Fruit fly (Drosophila melanogaster) Kc167 (cell line): Measurements from ENCODE around the gene Cpr67Fa1.

ENCODE experiments used
- Myc ChIP-seq: fragments of >200 bp; optimal IDR thresholded peaks from 2 replicates; lab custom pipeline; 2017; ENCODE audit warnings: missing external identifiers
- Sin3A ChIP-seq: fragments of >200 bp; optimal IDR thresholded peaks from 2 replicates; lab custom pipeline; 2018; ENCODE audit warnings: missing external identifiers
- h ChIP-seq: fragments of >200 bp; optimal IDR thresholded peaks from 3 replicates; lab custom pipeline; 2018; ENCODE audit warnings: missing external identifiers
- insv ChIP-seq: fragments of >200 bp; optimal IDR thresholded peaks from 3 replicates; lab custom pipeline; 2018; ENCODE audit warnings: missing external identifiers
- psq ChIP-seq: fragments of >200 bp; optimal IDR thresholded peaks from 2 replicates; lab custom pipeline; 2017; ENCODE audit warnings: missing external identifiers
- ttk ChIP-seq: sonication (Bioruptor generic); optimal IDR thresholded peaks from 2 replicates; lab custom pipeline; 2017; ENCODE audit warnings: missing external identifiers

Gene Cpr67Fa1

DNA sequence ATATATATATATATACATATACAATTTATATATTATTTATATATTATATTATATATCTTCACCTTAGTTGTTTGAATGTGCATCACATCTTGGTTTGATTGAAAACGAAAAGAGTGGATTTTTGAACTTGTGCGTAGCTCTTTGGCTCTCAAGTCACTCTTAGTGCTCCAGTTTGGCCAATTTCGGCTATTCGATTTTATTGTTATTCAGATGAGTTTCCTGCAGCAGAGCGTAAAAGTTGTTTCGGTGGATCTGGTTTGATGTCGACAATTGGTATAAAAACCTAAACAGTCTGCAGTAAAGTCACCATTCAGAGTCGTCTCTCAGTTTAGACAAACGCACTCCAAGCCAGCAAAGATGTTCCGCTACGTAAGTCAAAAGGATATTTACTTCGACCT, at the start of gene Cpr67Fa1:
Cpr67Fa1 (plus strand) TSS at position 299 of the 398 bp plus-strand sequence.
- TF ChIP-seq h, result no peak

DNA sequence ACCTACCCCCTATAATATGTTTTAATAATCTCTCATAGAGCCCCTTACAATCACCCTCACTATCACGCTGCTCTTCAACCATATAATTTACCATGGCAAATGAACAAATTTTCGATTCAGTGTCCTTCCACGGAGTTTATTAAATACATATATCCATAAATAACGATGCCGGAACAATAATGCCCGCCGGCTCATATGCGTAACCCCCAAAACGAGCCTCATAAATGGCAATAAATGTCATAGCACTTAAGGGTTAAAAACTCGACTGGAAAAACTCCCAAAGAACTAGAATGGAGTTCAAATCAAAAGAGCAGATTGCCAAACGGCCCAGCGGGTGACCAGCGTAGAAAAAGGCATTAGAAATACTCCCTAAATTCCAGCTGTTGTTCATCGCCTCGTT, 48.9 kb upstream of the Cpr67Fa1 start:
- TF ChIP-seq psq (lab: Kevin White, UChicago) (no peak), insv (lab: Kevin White, UChicago) (no peak), Sin3A (lab: Kevin White, UChicago) (no peak), Myc (lab: Kevin White, UChicago) (no peak), ttk (no peak), h (no peak)

DNA sequence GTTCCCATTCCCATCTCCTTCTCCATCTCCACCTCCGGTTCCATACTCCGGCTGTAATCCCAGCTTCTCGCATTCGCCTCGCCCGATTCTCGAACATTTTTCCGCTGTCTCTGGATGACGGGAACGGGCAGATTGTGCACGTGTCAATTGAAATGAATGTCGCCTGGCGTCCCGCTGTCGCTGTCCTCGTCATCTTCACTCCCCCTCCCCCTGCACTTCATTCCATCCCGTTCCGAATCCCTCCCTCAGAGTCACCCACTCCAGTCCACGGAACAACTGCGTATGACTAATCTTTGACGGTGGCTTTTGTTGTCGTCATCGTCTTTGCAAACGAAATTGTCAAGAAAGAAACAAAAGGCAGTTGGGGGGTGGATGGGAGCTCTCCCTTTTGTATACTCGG, 47.9 kb upstream of the Cpr67Fa1 start:
- TF ChIP-seq Myc (lab: Kevin White, UChicago), result no peak
- no peak for TF ChIP-seq Sin3A (lab: Kevin White, UChicago)
- TF ChIP-seq psq (lab: Kevin White, UChicago), result no peak
- TF ChIP-seq ttk, result no peak

DNA sequence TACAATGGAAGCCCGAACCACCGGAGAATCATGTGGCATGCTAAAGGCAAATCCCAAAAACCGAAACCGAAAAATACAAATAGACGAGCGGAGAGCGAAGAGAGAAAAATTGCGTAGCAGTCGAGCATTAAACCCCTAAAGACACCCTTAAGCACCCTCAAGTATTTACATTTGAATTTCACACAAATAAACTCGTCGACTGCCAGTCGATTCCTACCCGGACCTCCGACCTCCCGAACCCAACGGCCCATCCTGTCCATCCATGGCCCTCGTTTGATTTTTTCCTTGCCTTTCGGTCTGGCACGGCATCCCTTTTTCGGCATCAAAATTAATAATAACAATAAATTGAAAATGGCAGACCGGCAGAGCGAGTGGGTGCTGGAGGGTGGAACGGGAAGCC, 47.0 kb upstream of the Cpr67Fa1 start:
- TF ChIP-seq psq (lab: Kevin White, UChicago) (no peak), h (no peak), insv (lab: Kevin White, UChicago) (no peak), Myc (lab: Kevin White, UChicago) (no peak), Sin3A (lab: Kevin White, UChicago) (no peak), ttk (no peak)

DNA sequence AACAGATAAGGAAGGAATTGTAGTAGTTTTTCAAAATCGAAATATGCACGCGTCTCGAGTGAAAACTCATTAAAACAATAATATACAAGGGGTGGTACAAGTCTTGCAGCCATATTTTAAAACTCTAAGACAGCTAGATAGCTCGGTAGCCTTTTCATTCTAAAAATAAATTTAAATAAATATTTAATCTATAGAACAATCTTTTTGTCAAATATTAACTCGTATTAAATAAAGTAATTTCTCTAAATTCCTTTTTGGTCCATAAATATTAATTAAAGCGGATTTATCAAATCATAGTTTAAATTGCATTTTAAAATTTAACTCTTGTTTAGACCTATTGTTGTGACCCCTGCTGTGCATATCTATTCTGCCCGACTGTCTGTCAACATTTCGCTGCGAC, 46.5 kb upstream of the Cpr67Fa1 start:
- TF ChIP-seq Myc (lab: Kevin White, UChicago), result no peak
- no peak for TF ChIP-seq Sin3A (lab: Kevin White, UChicago)
- TF ChIP-seq insv (lab: Kevin White, UChicago), result no peak
- TF ChIP-seq ttk, result no peak
- no peak for TF ChIP-seq h
- no peak for TF ChIP-seq psq (lab: Kevin White, UChicago)

DNA sequence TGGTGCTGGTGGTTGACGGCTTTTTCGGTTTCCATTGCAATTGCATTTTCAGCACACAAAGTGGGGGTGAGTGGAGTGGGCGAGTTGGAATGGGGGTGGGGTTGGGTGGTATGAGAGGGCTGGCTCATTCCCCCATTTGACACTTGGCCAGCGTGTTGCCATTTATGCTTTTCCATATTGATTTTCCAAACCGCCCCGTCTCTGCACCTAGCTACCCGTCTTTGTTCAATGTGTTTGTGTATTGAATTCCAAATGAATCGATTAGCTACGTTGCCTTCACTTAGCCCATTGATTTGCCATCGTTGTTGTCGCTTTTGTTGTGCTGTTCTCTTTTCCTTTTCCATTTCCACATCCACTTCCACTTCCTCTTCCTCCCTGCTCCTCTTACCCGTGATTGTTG, 46.1 kb upstream of the Cpr67Fa1 start:
- TF ChIP-seq psq (lab: Kevin White, UChicago), result no peak

DNA sequence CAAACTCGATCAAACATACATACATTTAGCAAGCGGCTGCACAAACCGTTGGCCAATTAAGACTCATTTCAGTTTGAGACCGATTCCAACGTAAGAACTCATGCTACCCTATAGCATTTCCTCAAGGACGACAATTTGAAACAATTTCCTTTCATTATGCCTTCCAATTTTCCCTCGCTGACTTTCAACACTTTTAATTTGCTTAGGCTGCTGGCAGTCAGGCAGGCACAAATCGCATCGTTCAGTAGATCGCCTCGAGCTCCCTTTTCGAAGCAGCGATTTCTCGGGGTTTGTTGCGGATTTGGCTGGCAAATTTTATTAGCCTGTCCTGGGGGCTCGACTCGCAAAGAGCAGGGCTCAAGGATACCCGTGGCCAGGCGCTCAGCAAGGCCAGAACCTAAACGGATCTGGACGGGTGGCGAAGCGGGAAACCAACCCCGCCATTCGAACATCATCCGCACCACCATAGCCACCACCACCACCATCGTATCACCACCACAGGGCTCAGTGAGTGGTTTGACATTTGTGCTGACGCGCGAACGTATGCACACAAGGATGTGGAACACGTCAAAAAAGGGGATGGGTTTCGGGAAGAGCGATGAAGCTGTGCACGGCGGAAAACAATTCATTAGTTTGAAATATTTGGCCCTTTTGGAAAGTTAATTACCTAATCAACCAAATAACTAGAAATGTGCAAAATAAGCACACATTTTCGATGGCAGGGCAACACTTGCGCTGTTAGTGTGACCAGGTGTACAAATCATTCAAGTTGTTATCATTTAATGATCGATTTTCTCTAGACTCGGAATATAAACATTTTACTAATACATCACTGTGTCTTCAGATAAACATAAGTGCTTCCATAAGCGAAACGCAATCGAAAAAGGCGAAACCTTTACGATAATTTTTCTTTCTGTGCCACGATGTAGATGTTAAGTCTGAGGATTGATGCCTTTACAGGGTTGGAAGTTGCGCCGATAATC, 45.0 kb upstream of the Cpr67Fa1 start:
- TF ChIP-seq Sin3A (lab: Kevin White, UChicago) (no peak), ttk (no peak), Myc (lab: Kevin White, UChicago) (no peak), psq (lab: Kevin White, UChicago) (no peak), h (no peak), insv (lab: Kevin White, UChicago) (no peak)

DNA sequence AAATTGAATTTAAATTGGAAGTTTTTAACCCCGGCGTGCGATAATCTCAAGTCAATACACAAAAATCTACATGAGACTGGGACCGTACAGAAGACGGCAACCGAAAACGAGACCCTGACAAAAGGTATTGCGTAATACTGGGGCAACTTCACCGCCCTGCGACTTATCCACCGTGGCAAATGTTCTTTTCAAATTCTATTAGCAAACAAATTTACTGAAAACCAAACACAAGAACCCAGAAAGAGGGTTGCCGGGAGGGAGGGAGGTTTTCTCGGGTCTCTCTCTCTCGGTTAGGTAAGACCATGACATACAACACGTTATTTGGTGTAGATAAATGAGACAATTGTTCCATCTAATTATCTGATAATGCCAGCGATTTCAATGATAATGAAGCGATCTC, 44.0 kb upstream of the Cpr67Fa1 start:
- TF ChIP-seq insv (lab: Kevin White, UChicago) (no peak), Sin3A (lab: Kevin White, UChicago) (no peak), psq (lab: Kevin White, UChicago) (no peak), ttk (no peak), h (no peak), Myc (lab: Kevin White, UChicago) (no peak)

DNA sequence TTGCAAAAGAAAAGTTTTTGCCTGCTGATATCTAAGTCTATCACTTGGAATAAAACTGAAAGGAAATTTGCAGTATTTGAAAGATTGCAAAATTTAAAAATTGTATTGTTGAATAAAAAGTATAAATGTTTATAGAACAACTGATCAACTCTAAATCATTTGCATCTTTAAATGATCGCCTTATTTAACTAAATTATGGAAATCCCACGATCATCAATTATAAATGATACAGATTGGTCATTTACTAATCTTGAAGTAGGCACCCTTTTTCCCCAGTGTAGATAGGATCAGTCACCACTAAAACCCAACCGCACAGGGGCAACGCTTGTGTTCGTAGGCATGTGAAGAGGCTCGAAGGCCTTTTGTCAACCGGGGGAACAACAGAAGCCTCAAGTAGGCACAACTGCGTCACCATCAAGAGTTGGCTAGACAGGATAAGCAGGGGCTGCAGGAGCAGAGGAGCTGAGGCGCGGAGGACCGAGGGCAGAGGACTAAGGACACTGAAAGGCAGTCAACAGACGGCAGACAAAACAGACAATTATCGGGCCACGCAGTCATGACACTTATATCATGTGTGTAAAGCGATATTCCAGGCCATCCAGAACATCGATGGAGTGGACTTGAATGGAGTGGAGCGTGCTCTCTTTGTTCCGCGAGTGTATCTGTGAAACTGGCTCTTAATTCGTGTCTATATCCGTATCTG, 41.8 kb upstream of the Cpr67Fa1 start:
- no peak for TF ChIP-seq psq (lab: Kevin White, UChicago)
- TF ChIP-seq Sin3A (lab: Kevin White, UChicago), result no peak
- no peak for TF ChIP-seq Myc (lab: Kevin White, UChicago)
- TF ChIP-seq ttk, result no peak
- TF ChIP-seq h, result no peak
- TF ChIP-seq insv (lab: Kevin White, UChicago), result no peak

DNA sequence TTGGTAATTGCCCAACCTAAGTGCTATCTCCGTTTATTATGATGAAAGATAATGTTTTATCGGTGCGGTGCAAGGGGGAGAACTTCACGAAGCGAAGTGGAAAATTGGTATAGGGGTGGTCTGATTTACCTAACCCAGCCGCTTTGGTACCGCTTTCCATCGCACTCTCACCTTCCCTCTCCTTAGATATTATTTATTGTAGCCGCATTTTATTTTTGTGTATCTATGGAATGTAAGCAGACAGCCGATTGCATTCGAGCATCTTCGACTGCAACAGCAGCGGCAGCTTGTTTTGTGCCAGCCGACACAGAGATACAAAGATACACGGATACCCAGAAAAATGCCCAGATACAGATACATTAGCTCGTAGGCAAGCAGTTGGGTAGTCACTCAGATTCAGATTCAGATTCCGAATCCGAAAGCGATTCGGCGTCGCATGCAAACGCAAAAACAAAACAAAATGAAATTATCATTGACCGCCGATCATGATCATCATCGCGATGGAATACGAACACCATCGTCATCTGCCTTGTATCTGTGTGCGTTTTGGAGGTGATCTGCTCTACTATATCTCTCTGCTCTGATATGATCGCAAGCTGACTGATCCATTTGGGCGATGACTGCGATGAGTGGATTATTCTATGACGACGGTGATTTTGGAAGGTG, 40.9 kb upstream of the Cpr67Fa1 start:
- TF ChIP-seq ttk (no peak), insv (lab: Kevin White, UChicago) (no peak), Sin3A (lab: Kevin White, UChicago) (no peak), psq (lab: Kevin White, UChicago) (no peak), Myc (lab: Kevin White, UChicago) (no peak), h (no peak)

DNA sequence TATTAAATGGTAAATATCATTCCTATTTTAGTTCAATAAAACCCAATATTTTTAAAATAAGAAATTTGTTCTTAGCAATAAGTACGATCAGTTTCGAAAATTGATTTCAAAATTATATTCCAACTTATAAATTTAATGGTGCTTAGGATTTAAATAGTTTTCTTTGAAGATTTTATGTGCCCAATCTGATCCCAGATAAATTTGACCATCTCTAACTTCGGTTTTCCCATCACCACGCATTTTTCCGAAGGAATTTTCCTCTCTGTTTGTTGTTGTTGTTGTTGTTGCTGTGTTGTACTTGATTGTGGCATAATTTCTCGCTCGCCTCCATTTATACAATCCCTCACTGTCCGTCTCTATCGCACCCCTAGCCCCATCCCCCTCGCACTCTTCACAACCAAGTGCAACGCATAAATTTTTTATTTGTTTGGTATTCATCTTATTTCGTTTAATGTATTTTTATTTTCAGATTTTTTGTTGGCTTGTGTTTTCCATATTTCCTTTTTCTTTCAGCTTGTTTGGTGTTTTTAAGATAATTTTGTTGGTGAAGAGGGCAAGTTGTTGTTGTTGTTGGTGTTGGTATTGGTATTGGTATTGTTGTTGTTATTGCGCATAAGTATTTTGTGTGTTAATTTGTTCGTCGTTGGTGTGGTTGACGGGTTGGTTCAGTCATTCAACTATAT, 40.0 kb upstream of the Cpr67Fa1 start:
- TF ChIP-seq psq (lab: Kevin White, UChicago) (no peak), Sin3A (lab: Kevin White, UChicago) (no peak), insv (lab: Kevin White, UChicago) (no peak), h (no peak), Myc (lab: Kevin White, UChicago) (no peak), ttk (no peak)
